Fruit fly (Drosophila melanogaster) whole organism, adult: ENCODE data around the gene CG3529.

Experiments used
- CG11617 ChIP-seq: fragments of 200-800 bp; sonication (Bioruptor generic); optimal IDR thresholded peaks from 2 replicates; lab custom pipeline; 2017; ENCODE audit warnings: mild to moderate bottlenecking, missing biosample characterization, missing genetic modification reagents, missing genetic modification characterization
- CG14711 ChIP-seq: fragments of 200-800 bp; sonication (Bioruptor generic); optimal IDR thresholded peaks from 2 replicates; lab custom pipeline; 2018; ENCODE audit warnings: missing biosample characterization, mild to moderate bottlenecking, missing genetic modification characterization, moderate library complexity
- CG1620 ChIP-seq: fragments of 200-800 bp; sonication (Bioruptor generic); optimal IDR thresholded peaks from 2 replicates; lab custom pipeline; 2016; ENCODE audit warnings: missing biosample characterization, missing genetic modification characterization
- CG33017 ChIP-seq: fragments of 200-800 bp; sonication (Bioruptor generic); optimal IDR thresholded peaks from 2 replicates; lab custom pipeline; 2018; ENCODE audit warnings: missing biosample characterization, mild to moderate bottlenecking, missing genetic modification characterization, moderate library complexity
- CG5204 ChIP-seq: fragments of 200-800 bp; sonication (Bioruptor generic); optimal IDR thresholded peaks from 2 replicates; lab custom pipeline; 2016; ENCODE audit warnings: missing biosample characterization, missing genetic modification characterization
- CG7045 ChIP-seq: fragments of 200-800 bp; sonication (Bioruptor generic); optimal IDR thresholded peaks from 2 replicates; lab custom pipeline; 2017; ENCODE audit warnings: missing biosample characterization, mild to moderate bottlenecking, missing genetic modification characterization
- Hr96 ChIP-seq: fragments of 200-800 bp; sonication (Bioruptor generic); optimal IDR thresholded peaks from 2 replicates; lab custom pipeline; 2016; ENCODE audit warnings: missing biosample characterization, missing genetic modification characterization
- Mnt ChIP-seq: fragments of 200-800 bp; sonication (Bioruptor generic); optimal IDR thresholded peaks from 2 replicates; lab custom pipeline; 2016; ENCODE audit warnings: missing biosample characterization, mild to moderate bottlenecking, missing genetic modification characterization
- cnc ChIP-seq, 2 experiments: fragments of >200 bp; optimal IDR thresholded peaks; 2 replicates each; lab custom pipeline; 2017
- kay ChIP-seq: fragments of 200-800 bp; sonication (Bioruptor generic); peaks from one replicate; lab custom pipeline; 2016; ENCODE audit warnings: missing biosample characterization, missing genetic modification characterization, borderline replicate concordance
- pad ChIP-seq: fragments of 200-800 bp; sonication (Bioruptor generic); optimal IDR thresholded peaks from 3 replicates; lab custom pipeline; 2017; ENCODE audit warnings: missing biosample characterization, missing genetic modification characterization, mild to moderate bottlenecking, moderate library complexity, missing genetic modification reagents
- tj ChIP-seq: fragments of 200-800 bp; sonication (Bioruptor generic); optimal IDR thresholded peaks from 3 replicates; lab custom pipeline; 2017; ENCODE audit warnings: missing biosample characterization, mild to moderate bottlenecking, missing genetic modification characterization, moderate library complexity
- toe ChIP-seq: fragments of 200-800 bp; sonication (Bioruptor generic); optimal IDR thresholded peaks from 2 replicates; lab custom pipeline; 2016; ENCODE audit warnings: missing biosample characterization, missing genetic modification characterization

- TF ChIP-seq tj (GFP tag; lab: Kevin White, UChicago) (peak; percentile 74), CG1620 (no peak), toe (GFP tag; lab: Kevin White, UChicago) (no peak), CG7045 (GFP tag; lab: Kevin White, UChicago) (no peak), pad (GFP tag; lab: Kevin White, UChicago) (peak; percentile 87), Hr96 (GFP tag; lab: Kevin White, UChicago) (no peak), kay (peak; percentile 96), CG5204 (no peak), CG11617 (GFP tag; lab: Kevin White, UChicago) (no peak), CG33017 (tag; lab: Kevin White, UChicago) (no peak), Mnt (GFP tag; lab: Kevin White, UChicago) (no peak), cnc (optimal IDR thresholded peaks at IDR 0.05; lab: Kevin White, UChicago) (no peak), CG14711 (tag; lab: Kevin White, UChicago) (no peak)
Observed at dm6 chr3L:9401354-9402156, 45.1 kb upstream of the CG3529 start.
